Fruit fly (Drosophila melanogaster) whole organism, embryonic: ENCODE data around the gene CG9514.
A peak's percentile ranks its signal among the peaks of the same experiment; 100 is the strongest.

Experiments
- CG10366 ChIP-seq: fragments of 200-800 bp; sonication (Bioruptor generic); IDR thresholded peaks from 2 replicates; pipeline ENCODE4 v1.3.6; 2022; ENCODE audit warnings: missing biosample characterization, missing genetic modification characterization
- CG10543 ChIP-seq: fragments of 200-800 bp; sonication (Bioruptor generic); optimal IDR thresholded peaks from 3 replicates; lab custom pipeline; 2017; ENCODE audit warnings: missing biosample characterization, mild to moderate bottlenecking, missing genetic modification characterization, moderate library complexity
- CG13624 ChIP-seq: fragments of 200-800 bp; sonication (Bioruptor generic); optimal IDR thresholded peaks from 2 replicates; lab custom pipeline; 2016; ENCODE audit warnings: missing biosample characterization, missing genetic modification characterization
- CG13775 ChIP-seq: fragments of 200-800 bp; sonication (Bioruptor generic); optimal IDR thresholded peaks from 3 replicates; lab custom pipeline; 2017; ENCODE audit warnings: missing biosample characterization, mild to moderate bottlenecking, missing genetic modification characterization
- CG14667 ChIP-seq: fragments of 200-800 bp; sonication (Bioruptor generic); IDR thresholded peaks from 2 replicates; pipeline ENCODE4 v1.3.6; 2022; ENCODE audit warnings: missing biosample characterization, missing genetic modification characterization
- CG1529 ChIP-seq: fragments of 200-800 bp; sonication (Bioruptor generic); optimal IDR thresholded peaks from 3 replicates; lab custom pipeline; 2018; ENCODE audit warnings: missing biosample characterization, missing genetic modification characterization
- CG16779 ChIP-seq: fragments of 200-800 bp; sonication (Bioruptor generic); IDR thresholded peaks from 2 replicates; pipeline ENCODE4 v1.3.6; 2022; ENCODE audit warnings: missing biosample characterization, missing genetic modification characterization
- CG17912 ChIP-seq: fragments of 200-800 bp; sonication (Bioruptor generic); optimal IDR thresholded peaks from 2 replicates; lab custom pipeline; 2018; ENCODE audit warnings: missing biosample characterization, mild to moderate bottlenecking, missing genetic modification characterization
- CG18011 ChIP-seq: fragments of 200-800 bp; sonication (Bioruptor generic); optimal IDR thresholded peaks from 2 replicates; lab custom pipeline; 2017; ENCODE audit warnings: missing biosample characterization, missing genetic modification characterization, mild to moderate bottlenecking, moderate library complexity, missing genotype
- CG1832 ChIP-seq: fragments of 200-800 bp; sonication (Bioruptor generic); optimal IDR thresholded peaks from 2 replicates; lab custom pipeline; 2017; ENCODE audit warnings: missing biosample characterization, mild to moderate bottlenecking, missing genetic modification characterization, inconsistent platforms
- CG2120 ChIP-seq: fragments of 200-800 bp; sonication (Bioruptor generic); optimal IDR thresholded peaks from 3 replicates; lab custom pipeline; 2016; ENCODE audit warnings: missing biosample characterization, missing genetic modification characterization
- CG2129 ChIP-seq: fragments of 200-800 bp; sonication (Bioruptor generic); IDR thresholded peaks from 2 replicates; pipeline ENCODE4 v1.3.6; 2022; ENCODE audit warnings: missing biosample characterization, missing genetic modification characterization; ENCODE audit not compliant: partially characterized antibody
- CG2678 ChIP-seq: fragments of 200-800 bp; sonication (Bioruptor generic); optimal IDR thresholded peaks from 3 replicates; lab custom pipeline; 2019; ENCODE audit warnings: missing biosample characterization, mild to moderate bottlenecking, missing genetic modification characterization, moderate library complexity
- CG2712 ChIP-seq: fragments of 200-800 bp; optimal IDR thresholded peaks from 3 replicates; lab custom pipeline; 2019; ENCODE audit warnings: missing biosample characterization, mild to moderate bottlenecking, missing genetic modification characterization, moderate library complexity
- CG34422 ChIP-seq: fragments of 200-800 bp; sonication (Bioruptor generic); IDR thresholded peaks from 3 replicates; pipeline ENCODE4 v1.3.6; 2022; ENCODE audit warnings: missing biosample characterization, missing genetic modification characterization
- CG43689 ChIP-seq: fragments of 200-800 bp; sonication (Bioruptor generic); IDR thresholded peaks from 2 replicates; pipeline ENCODE4 v1.3.6; 2022; ENCODE audit warnings: missing biosample characterization, missing genetic modification characterization
- CG4707 ChIP-seq: fragments of 200-800 bp; sonication (Bioruptor generic); optimal IDR thresholded peaks from 2 replicates; lab custom pipeline; 2018; ENCODE audit warnings: missing biosample characterization, mild to moderate bottlenecking, missing genetic modification characterization, moderate library complexity
- CG4854 ChIP-seq: fragments of 200-800 bp; sonication (Bioruptor generic); optimal IDR thresholded peaks from 2 replicates; lab custom pipeline; 2016; ENCODE audit warnings: missing biosample characterization, missing genetic modification characterization, inconsistent platforms
- CG8089 ChIP-seq: fragments of 200-800 bp; sonication (Bioruptor generic); optimal IDR thresholded peaks from 3 replicates; lab custom pipeline; 2016; ENCODE audit warnings: missing biosample characterization, missing genetic modification characterization
- CG8290 ChIP-seq, 3 experiments: fragments of 200-800 bp; sonication (Bioruptor generic); optimal IDR thresholded peaks; 2 replicates each; lab custom pipeline; 2016 to 2019; ENCODE audit warnings: missing biosample characterization in 3 of 3, missing genetic modification characterization in 3 of 3, mild to moderate bottlenecking in 2 of 3, moderate library complexity in 1 of 3
- CG8359 ChIP-seq: fragments of 200-800 bp; sonication (Bioruptor generic); optimal IDR thresholded peaks from 2 replicates; lab custom pipeline; 2017; ENCODE audit warnings: missing biosample characterization, mild to moderate bottlenecking, missing genetic modification characterization, borderline replicate concordance
- CG9609 ChIP-seq: fragments of 200-800 bp; sonication (Bioruptor generic); optimal IDR thresholded peaks from 3 replicates; lab custom pipeline; 2016; ENCODE audit warnings: missing biosample characterization, missing genetic modification characterization
- CG9876 ChIP-seq: fragments of 200-800 bp; sonication (Bioruptor generic); optimal IDR thresholded peaks from 2 replicates; lab custom pipeline; 2016; ENCODE audit warnings: missing biosample characterization, missing genetic modification characterization
- Deaf1 ChIP-seq: fragments of 200-800 bp; optimal IDR thresholded peaks from 3 replicates; lab custom pipeline; 2019; ENCODE audit warnings: missing biosample characterization, mild to moderate bottlenecking, missing genetic modification characterization, moderate library complexity
- Doc3 ChIP-seq: fragments of 200-800 bp; sonication (Bioruptor generic); IDR thresholded peaks from 3 replicates; pipeline ENCODE4 v1.3.6; 2022; ENCODE audit warnings: missing biosample characterization, missing genetic modification characterization; ENCODE audit not compliant: partially characterized antibody
- H15 ChIP-seq: fragments of 200-800 bp; sonication (Bioruptor generic); IDR thresholded peaks from 3 replicates; pipeline ENCODE4 v1.3.6; 2022; ENCODE audit warnings: missing biosample characterization, missing genetic modification characterization
- H2.0 ChIP-seq: fragments of 200-800 bp; sonication (Bioruptor generic); IDR thresholded peaks from 2 replicates; pipeline ENCODE4 v1.3.6; 2022; ENCODE audit warnings: missing biosample characterization, missing genetic modification characterization
- Hand ChIP-seq: fragments of 200-800 bp; sonication (Bioruptor generic); optimal IDR thresholded peaks from 2 replicates; lab custom pipeline; 2017; ENCODE audit warnings: mild to moderate bottlenecking, missing biosample characterization, missing genetic modification reagents, missing genetic modification characterization
- Lhr ChIP-seq: fragments of 200-800 bp; sonication (Bioruptor generic); optimal IDR thresholded peaks from 3 replicates; lab custom pipeline; 2017; ENCODE audit warnings: mild to moderate bottlenecking, missing biosample characterization, missing genetic modification reagents, missing genetic modification characterization
- Lpt ChIP-seq: fragments of >200 bp; optimal IDR thresholded peaks from 2 replicates; lab custom pipeline; 2018; ENCODE audit warnings: missing biosample characterization, missing genetic modification characterization
- Med ChIP-seq: fragments of 200-800 bp; sonication (Bioruptor generic); peaks from one replicate; lab custom pipeline; 2016; ENCODE audit warnings: missing biosample characterization, missing genetic modification characterization, mild to moderate bottlenecking, inconsistent platforms, moderate library complexity
- Pdp1 ChIP-seq, 2 experiments: fragments of 200-800 bp; sonication (Bioruptor generic); optimal IDR thresholded peaks; 3 replicates each; lab custom pipeline; 2016; ENCODE audit warnings: missing biosample characterization in 2 of 2, missing genetic modification characterization in 2 of 2, mild to moderate bottlenecking in 1 of 2, moderate library complexity in 1 of 2
- Rfx ChIP-seq: fragments of 200-800 bp; sonication (Bioruptor generic); IDR thresholded peaks from 2 replicates; pipeline ENCODE4 v1.3.6; 2022; ENCODE audit warnings: missing biosample characterization, missing genetic modification characterization
- Rx ChIP-seq: fragments of 200-800 bp; sonication (Bioruptor generic); IDR thresholded peaks from 2 replicates; pipeline ENCODE4 v1.3.6; 2022; ENCODE audit warnings: missing biosample characterization, missing genetic modification characterization
- ci ChIP-seq: fragments of 200-800 bp; sonication (Bioruptor generic); IDR thresholded peaks from 3 replicates; pipeline ENCODE4 v1.3.6; 2022; ENCODE audit warnings: missing biosample characterization, missing genetic modification characterization
- crol ChIP-seq: fragments of 200-800 bp; sonication (Bioruptor generic); IDR thresholded peaks from 2 replicates; pipeline ENCODE4 v1.3.6; 2022; ENCODE audit warnings: missing biosample characterization, missing genetic modification characterization
- dimm ChIP-seq: fragments of 200-800 bp; sonication (Bioruptor generic); IDR thresholded peaks from 2 replicates; pipeline ENCODE4 v1.3.6; 2022; ENCODE audit warnings: missing biosample characterization, missing genetic modification characterization
- disco-r ChIP-seq: fragments of 200-800 bp; sonication (Bioruptor generic); optimal IDR thresholded peaks from 2 replicates; lab custom pipeline; 2016; ENCODE audit warnings: missing biosample characterization, missing genetic modification characterization
- fd102C ChIP-seq: fragments of 200-800 bp; sonication (Bioruptor generic); optimal IDR thresholded peaks from 2 replicates; lab custom pipeline; 2018; ENCODE audit warnings: missing biosample characterization, mild to moderate bottlenecking, missing genetic modification characterization, moderate library complexity
- grau ChIP-seq: fragments of 200-800 bp; optimal IDR thresholded peaks from 3 replicates; lab custom pipeline; 2019; ENCODE audit warnings: missing biosample characterization, mild to moderate bottlenecking, missing genetic modification characterization, moderate library complexity
- jing ChIP-seq: fragments of 200-800 bp; sonication (Bioruptor generic); optimal IDR thresholded peaks from 2 replicates; lab custom pipeline; 2018; ENCODE audit warnings: missing biosample characterization, mild to moderate bottlenecking, missing genetic modification characterization
- klu ChIP-seq: fragments of 200-800 bp; sonication (Bioruptor generic); IDR thresholded peaks from 2 replicates; pipeline ENCODE4 v1.3.6; 2022; ENCODE audit warnings: missing biosample characterization, missing genetic modification characterization
- otp ChIP-seq: fragments of 200-800 bp; sonication (Bioruptor generic); IDR thresholded peaks from 3 replicates; pipeline ENCODE4, ENCODE4 v1.3.6; 2022; ENCODE audit warnings: missing biosample characterization, missing genetic modification characterization
- prd ChIP-seq, 3 experiments: fragments of >200 bp in 2 of 3; fragments of 200-800 bp in 1 of 3; sonication (Bioruptor generic) in 1 of 3; optimal IDR thresholded peaks in 2 of 3; IDR thresholded peaks in 1 of 3; 2 replicates in 2 of 3; 3 replicates in 1 of 3; pipeline versions ENCODE4 v1.3.6 to Lab custom; 2017 to 2022; ENCODE audit warnings: missing biosample characterization in 1 of 3, missing genetic modification characterization in 1 of 3
- pros ChIP-seq: fragments of 200-800 bp; sonication (Bioruptor generic); optimal IDR thresholded peaks from 3 replicates; lab custom pipeline; 2019; ENCODE audit warnings: missing biosample characterization, mild to moderate bottlenecking, missing genetic modification characterization, moderate library complexity
- row ChIP-seq: fragments of 200-800 bp; sonication (Bioruptor generic); IDR thresholded peaks from 3 replicates; pipeline ENCODE4 v1.3.6; 2022; ENCODE audit warnings: missing biosample characterization, missing genetic modification characterization
- sc ChIP-seq, 3 experiments: fragments of >200 bp in 2 of 3; fragments of 200-800 bp in 1 of 3; sonication (Bioruptor generic) in 1 of 3; optimal IDR thresholded peaks; 2 replicates in 2 of 3; 3 replicates in 1 of 3; lab custom pipeline; 2017; ENCODE audit warnings: mild to moderate bottlenecking in 1 of 3, missing biosample characterization in 1 of 3, missing genetic modification characterization in 1 of 3, missing genetic modification reagents in 1 of 3
- sqz ChIP-seq: fragments of 200-800 bp; sonication (Bioruptor generic); optimal IDR thresholded peaks from 3 replicates; lab custom pipeline; 2018; ENCODE audit warnings: missing biosample characterization, mild to moderate bottlenecking, missing genetic modification characterization
- stwl ChIP-seq: fragments of 200-800 bp; sonication (Bioruptor generic); optimal IDR thresholded peaks from 3 replicates; lab custom pipeline; 2018; ENCODE audit warnings: missing biosample characterization, mild to moderate bottlenecking, missing genetic modification characterization, moderate library complexity

The CG9514 gene

dm6 chrX:14909051-14909450, 12.4 kb upstream of the CG9514 start:
- TF ChIP-seq CG14667 (GFP tag; lab: Robert Waterston, UW) (no peak), CG34422 (GFP tag; lab: Robert Waterston, UW) (no peak), CG8089 (GFP tag; lab: Kevin White, UChicago) (no peak), CG2120 (GFP tag; lab: Kevin White, UChicago) (peak; percentile 9), CG2129 (no peak), Med (GFP tag; lab: Kevin White, UChicago) (peak; percentile 48), Deaf1 (no peak), CG18011 (GFP tag; lab: Kevin White, UChicago) (no peak), CG2712 (tag; lab: Kevin White, UChicago) (no peak), row (peak; percentile 40; the same call in 2 of the 3 replicates), Lhr (no peak), Lpt (GFP tag; lab: Kevin White, UChicago) (no peak), CG10366 (GFP tag; lab: Robert Waterston, UW) (no peak), CG4707 (GFP tag; lab: Kevin White, UChicago) (no peak), Rfx (GFP tag; lab: Robert Waterston, UW) (0 out of 2 replicates have a peak, but pooled peaks have one; percentile 13), H15 (GFP tag; lab: Robert Waterston, UW) (no peak), CG10543 (peak; percentile 4), fd102C (GFP tag; lab: Kevin White, UChicago) (no peak), CG8359 (GFP tag; lab: Kevin White, UChicago) (no peak), sc (optimal IDR thresholded peaks at IDR 0.05; lab: Kevin White, UChicago) (no peak), sc (GFP tag; optimal IDR thresholded peaks at IDR 0.05; lab: Kevin White, UChicago) (no peak), CG8290 (GFP tag; optimal IDR thresholded peaks at IDR 0.05; lab: Kevin White, UChicago) (no peak), CG8290 (tag; optimal IDR thresholded peaks at IDR 0.05; lab: Kevin White, UChicago) (peak in 1 of 2 experiments; percentile 8), grau (tag; lab: Kevin White, UChicago) (peak; percentile 76), CG9609 (GFP tag; lab: Kevin White, UChicago) (no peak), CG2678 (tag; lab: Kevin White, UChicago) (peak; percentile 18), Doc3 (GFP tag; lab: Robert Waterston, UW) (no peak), H2.0 (GFP tag; lab: Robert Waterston, UW) (no peak)

- TF ChIP-seq prd (optimal IDR thresholded peaks at IDR 0.05; lab: Kevin White, UChicago) (no peak), prd (GFP tag; IDR thresholded peaks at IDR 0.05; lab: Robert Waterston, UW) (no peak), jing (GFP tag; lab: Kevin White, UChicago) (no peak), sc (optimal IDR thresholded peaks at IDR 0.05; lab: Kevin White, UChicago) (no peak), sc (GFP tag; optimal IDR thresholded peaks at IDR 0.05; lab: Kevin White, UChicago) (no peak), otp (GFP tag; lab: Robert Waterston, UW) (no peak), klu (no peak), CG13624 (GFP tag; lab: Kevin White, UChicago) (no peak), Pdp1 (GFP tag; optimal IDR thresholded peaks at IDR 0.05; lab: Kevin White, UChicago) (peak in 1 of 2 experiments; percentile 55), pros (no peak), CG10543 (peak; percentile 63), CG13775 (GFP tag; lab: Kevin White, UChicago) (no peak), CG16779 (GFP tag; lab: Robert Waterston, UW) (no peak), disco-r (no peak), crol (no peak), CG1529 (no peak), stwl (tag; lab: Kevin White, UChicago) (no peak), CG9876 (no peak), CG17912 (GFP tag; lab: Kevin White, UChicago) (no peak), sqz (GFP tag; lab: Kevin White, UChicago) (no peak), CG4854 (GFP tag; lab: Kevin White, UChicago) (no peak), Hand (no peak), ci (peak; percentile 68; the same call in 2 of the 3 replicates), Rx (no peak), CG43689 (GFP tag; lab: Robert Waterston, UW) (no peak), CG1832 (no peak), dimm (GFP tag; lab: Robert Waterston, UW) (no peak)
These were observed 8.9 kb upstream of the CG9514 start, which contains the start of gene CG9512 for dm6 chrX:14905499-14906044. Gene CG9512, minus strand, starts transcription at chrX:14905549.
